Fruit fly (Drosophila melanogaster) whole organism, prepupa: ENCODE data around the gene yip7.

Source experiments
- CG10669 ChIP-seq: fragments of 200-800 bp; sonication (Bioruptor generic); optimal IDR thresholded peaks from 3 replicates; lab custom pipeline; 2018; ENCODE audit warnings: missing biosample characterization, mild to moderate bottlenecking, missing genetic modification characterization, moderate library complexity
- CG15336 ChIP-seq: fragments of 200-800 bp; sonication (Bioruptor generic); IDR thresholded peaks from 2 replicates; pipeline ENCODE4 v1.3.6; 2022; ENCODE audit warnings: missing biosample characterization, missing genetic modification characterization
- CG16779 ChIP-seq: fragments of 200-800 bp; sonication (Bioruptor generic); optimal IDR thresholded peaks from 3 replicates; lab custom pipeline; 2017; ENCODE audit warnings: missing biosample characterization, mild to moderate bottlenecking, missing genetic modification characterization
- CG3032 ChIP-seq: fragments of 200-800 bp; optimal IDR thresholded peaks from 2 replicates; lab custom pipeline; 2019; ENCODE audit warnings: missing biosample characterization, mild to moderate bottlenecking, missing genetic modification characterization, moderate library complexity
- CG31627 ChIP-seq: fragments of 200-800 bp; sonication (Bioruptor generic); optimal IDR thresholded peaks from 3 replicates; lab custom pipeline; 2016; ENCODE audit warnings: missing biosample characterization, missing genetic modification characterization
- CG32006 ChIP-seq: fragments of 200-800 bp; sonication (Bioruptor generic); optimal IDR thresholded peaks from 3 replicates; lab custom pipeline; 2017; ENCODE audit warnings: missing biosample characterization, mild to moderate bottlenecking, missing genetic modification characterization
- CG34406 ChIP-seq: fragments of 200-800 bp; sonication (Bioruptor generic); optimal IDR thresholded peaks from 3 replicates; lab custom pipeline; 2016; ENCODE audit warnings: missing biosample characterization, missing genetic modification characterization
- CG3919 ChIP-seq: fragments of 200-800 bp; sonication (Bioruptor generic); optimal IDR thresholded peaks from 3 replicates; lab custom pipeline; 2016; ENCODE audit warnings: missing biosample characterization, missing genetic modification characterization
- CG6276 ChIP-seq: fragments of 200-800 bp; sonication (Bioruptor generic); optimal IDR thresholded peaks from 2 replicates; lab custom pipeline; 2017; ENCODE audit warnings: missing biosample characterization, mild to moderate bottlenecking, missing genetic modification characterization
- CG6808 ChIP-seq: fragments of 200-800 bp; sonication (Bioruptor generic); optimal IDR thresholded peaks from 3 replicates; lab custom pipeline; 2017; ENCODE audit warnings: missing biosample characterization, missing genetic modification characterization, mild to moderate bottlenecking, moderate library complexity, missing genetic modification reagents
- CG7368 ChIP-seq: fragments of 200-800 bp; sonication (Bioruptor generic); optimal IDR thresholded peaks from 3 replicates; lab custom pipeline; 2016; ENCODE audit warnings: missing biosample characterization, missing genetic modification characterization
- CG8119 ChIP-seq: fragments of 200-800 bp; sonication (Bioruptor generic); IDR thresholded peaks from 3 replicates; pipeline ENCODE4 v1.3.6; 2022; ENCODE audit warnings: missing biosample characterization, missing genetic modification characterization
- CG8632 ChIP-seq: fragments of 200-800 bp; sonication (Bioruptor generic); optimal IDR thresholded peaks from 3 replicates; lab custom pipeline; 2016; ENCODE audit warnings: missing biosample characterization, missing genetic modification characterization
- CG9139 ChIP-seq: fragments of 200-800 bp; sonication (Bioruptor generic); optimal IDR thresholded peaks from 3 replicates; lab custom pipeline; 2017; ENCODE audit warnings: missing biosample characterization, mild to moderate bottlenecking, missing genetic modification characterization
- Eip75B ChIP-seq: fragments of 200-800 bp; sonication (Bioruptor generic); optimal IDR thresholded peaks from 3 replicates; lab custom pipeline; 2016; ENCODE audit warnings: missing biosample characterization, missing genetic modification characterization
- Eip78C ChIP-seq: fragments of 200-800 bp; sonication (Bioruptor generic); peaks from one replicate; lab custom pipeline; 2016; ENCODE audit warnings: missing biosample characterization, missing genetic modification characterization
- Eip93F ChIP-seq: fragments of 200-800 bp; sonication (Bioruptor generic); optimal IDR thresholded peaks from 2 replicates; lab custom pipeline; 2016; ENCODE audit warnings: missing biosample characterization, mild to moderate bottlenecking, missing genetic modification characterization
- Ets96B ChIP-seq: fragments of 200-800 bp; optimal IDR thresholded peaks from 2 replicates; lab custom pipeline; 2019; ENCODE audit warnings: missing biosample characterization, mild to moderate bottlenecking, missing genetic modification characterization, moderate library complexity
- Hr38 ChIP-seq: sonication (Bioruptor generic); optimal IDR thresholded peaks from 2 replicates; lab custom pipeline; 2016; ENCODE audit warnings: missing biosample characterization, missing genetic modification characterization
- Met ChIP-seq: fragments of 200-800 bp; sonication (Bioruptor generic); optimal IDR thresholded peaks from 3 replicates; lab custom pipeline; 2016; ENCODE audit warnings: missing biosample characterization, missing genetic modification characterization
- Sox15 ChIP-seq: fragments of 200-800 bp; sonication (Bioruptor generic); optimal IDR thresholded peaks from 3 replicates; lab custom pipeline; 2016; ENCODE audit warnings: missing biosample characterization, missing genetic modification characterization
- dac ChIP-seq: fragments of 200-800 bp; sonication (Bioruptor generic); optimal IDR thresholded peaks from 2 replicates; lab custom pipeline; 2017; ENCODE audit warnings: missing biosample characterization, mild to moderate bottlenecking, missing genetic modification characterization
- dsx ChIP-seq: fragments of 200-800 bp; optimal IDR thresholded peaks from 3 replicates; lab custom pipeline; 2019; ENCODE audit warnings: missing biosample characterization, mild to moderate bottlenecking, missing genetic modification characterization, moderate library complexity; ENCODE audit not compliant: poor library complexity, severe bottlenecking
- fd59A ChIP-seq: fragments of 200-800 bp; sonication (Bioruptor generic); optimal IDR thresholded peaks from 2 replicates; lab custom pipeline; 2017; ENCODE audit warnings: missing biosample characterization, mild to moderate bottlenecking, missing genetic modification characterization, missing genetic modification reagents
- fd85E ChIP-seq: fragments of 200-800 bp; sonication (Bioruptor generic); optimal IDR thresholded peaks from 3 replicates; lab custom pipeline; 2016; ENCODE audit warnings: missing biosample characterization, missing genetic modification characterization
- fkh ChIP-seq: fragments of 200-800 bp; sonication (Bioruptor generic); optimal IDR thresholded peaks from 3 replicates; lab custom pipeline; 2017; ENCODE audit warnings: missing biosample characterization, mild to moderate bottlenecking, missing genetic modification characterization, moderate library complexity
- lz ChIP-seq: fragments of 200-800 bp; sonication (Bioruptor generic); optimal IDR thresholded peaks from 3 replicates; lab custom pipeline; 2016; ENCODE audit warnings: missing biosample characterization, missing genetic modification characterization
- spab ChIP-seq: fragments of 200-800 bp; sonication (Bioruptor generic); optimal IDR thresholded peaks from 2 replicates; lab custom pipeline; 2017; ENCODE audit warnings: missing biosample characterization, mild to moderate bottlenecking, missing genetic modification characterization, missing genetic modification reagents
- topi ChIP-seq: fragments of 200-800 bp; sonication (Bioruptor generic); optimal IDR thresholded peaks from 3 replicates; lab custom pipeline; 2016; ENCODE audit warnings: missing biosample characterization, missing genetic modification characterization

Gene yip7

dm6 chr3L:5988675-5989074 lies 46.3 kb upstream of the yip7 start (continued):
- peak; percentile 45 for TF ChIP-seq CG3919
- TF ChIP-seq Eip75B (GFP tag; lab: Kevin White, UChicago): peak; percentile 24
- peak; percentile 37 for TF ChIP-seq topi (GFP tag; lab: Kevin White, UChicago)
- TF ChIP-seq dsx: no peak
- no peak for TF ChIP-seq CG9139 (GFP tag; lab: Kevin White, UChicago)
- no peak for TF ChIP-seq fd85E (GFP tag; lab: Kevin White, UChicago)
- no peak for TF ChIP-seq lz (GFP tag; lab: Kevin White, UChicago)
- TF ChIP-seq CG6276 (GFP tag; lab: Kevin White, UChicago): no peak
- no peak for TF ChIP-seq CG8119 (GFP tag; lab: Robert Waterston, UW)
- TF ChIP-seq CG10669 (GFP tag; lab: Kevin White, UChicago): peak; percentile 42
- TF ChIP-seq Eip78C (GFP tag; lab: Kevin White, UChicago): peak; percentile 81
- TF ChIP-seq Met: no peak
- TF ChIP-seq fd59A (GFP tag; lab: Kevin White, UChicago): no peak
- TF ChIP-seq dac: no peak
- TF ChIP-seq CG15336: 0 out of 2 replicates have a peak, but pooled peaks have one; percentile 29

dm6 chr3L:5989391-5990156 lies 45.4 kb upstream of the yip7 start:
- TF ChIP-seq CG6808 (GFP tag; lab: Kevin White, UChicago) (peak; percentile 9), Eip78C (GFP tag; lab: Kevin White, UChicago) (peak; percentile 25), Eip93F (GFP tag; lab: Kevin White, UChicago) (no peak), CG10669 (GFP tag; lab: Kevin White, UChicago) (peak; percentile 12), CG32006 (GFP tag; lab: Kevin White, UChicago) (peak; percentile 2), Ets96B (tag; lab: Kevin White, UChicago) (peak; percentile 29)
- TF ChIP-seq, all 60 proteins: peak for 5

dm6 chr3L:5992249-5992648 lies 42.8 kb upstream of the yip7 start:
- TF ChIP-seq fkh (peak; percentile 70), fd59A (GFP tag; lab: Kevin White, UChicago) (no peak), CG7368 (no peak), spab (no peak), dsx (no peak)

- no peak for TF ChIP-seq CG16779 (tag; lab: Kevin White, UChicago)
- peak; percentile 40 for TF ChIP-seq fkh
- TF ChIP-seq spab: no peak
Measured at dm6 chr3L:5992916-5993315, 42.1 kb upstream of the yip7 start.

dm6 chr3L:5993701-5994499 lies 41.1 kb upstream of the yip7 start:
- no peak for TF ChIP-seq CG32006 (GFP tag; lab: Kevin White, UChicago)
- no peak for TF ChIP-seq Eip75B (GFP tag; lab: Kevin White, UChicago)
- no peak for TF ChIP-seq CG3032 (tag; lab: Kevin White, UChicago)
- TF ChIP-seq CG6276 (GFP tag; lab: Kevin White, UChicago): no peak
- TF ChIP-seq CG31627: no peak
- TF ChIP-seq fd85E (GFP tag; lab: Kevin White, UChicago): no peak
- TF ChIP-seq CG8632 (GFP tag; lab: Kevin White, UChicago): no peak
- TF ChIP-seq Hr38 (GFP tag; lab: Kevin White, UChicago): no peak
- no peak for TF ChIP-seq CG6808 (GFP tag; lab: Kevin White, UChicago)

- no peak for TF ChIP-seq CG34406 (GFP tag; lab: Kevin White, UChicago)
- no peak for TF ChIP-seq CG32006 (GFP tag; lab: Kevin White, UChicago)
- TF ChIP-seq CG31627: no peak
- TF ChIP-seq CG3919: no peak
- TF ChIP-seq topi (GFP tag; lab: Kevin White, UChicago): no peak
- TF ChIP-seq dac: no peak
- no peak for TF ChIP-seq Sox15
Measured at dm6 chr3L:5996520-5996919, 38.5 kb upstream of the yip7 start.
